Worm (Caenorhabditis elegans): ENCODE results near the gene R09E10.2.
A peak's percentile ranks its signal among the peaks of the same experiment; 100 is the strongest.

Gene R09E10.2

ce11 chrIV:10342361-10342706 is 24.2 kb upstream of the R09E10.2 start (continued):
- 0 out of 2 replicates have a peak, but pooled peaks have one; percentile 10 for TF ChIP-seq mab-9 (GFP tag; IDR thresholded peaks at IDR 0.05)
- TF ChIP-seq grh-1 (GFP tag; IDR thresholded peaks at IDR 0.05) = peak; percentile 31
- peak; percentile 78 for TF ChIP-seq pax-3 (tag; optimal IDR thresholded peaks at IDR 0.05)
- no peak for TF ChIP-seq unc-130 (tag; optimal IDR thresholded peaks at IDR 0.05)
- no peak for TF ChIP-seq nhr-28 (tag; optimal IDR thresholded peaks at IDR 0.05)
- no peak for TF ChIP-seq tlp-1 (tag; optimal IDR thresholded peaks at IDR 0.05)
- no peak for TF ChIP-seq unc-98 (GFP tag; IDR thresholded peaks at IDR 0.05)
- no peak for TF ChIP-seq vab-15 (tag; optimal IDR thresholded peaks at IDR 0.05)
- peak in 1 of 3 experiments; percentile 40 for TF ChIP-seq ceh-82 (tag; optimal IDR thresholded peaks at IDR 0.05)
- TF ChIP-seq lsy-2 (tag; optimal IDR thresholded peaks at IDR 0.05) = peak; percentile 25 to 61
- TF ChIP-seq nhr-71 (tag; optimal IDR thresholded peaks at IDR 0.05) = peak; percentile 85
- no peak for TF ChIP-seq fkh-4 (tag; optimal IDR thresholded peaks at IDR 0.05; ENCODE audit: borderline replicate concordance)
- peak; percentile 88 for TF ChIP-seq fkh-8 (tag; optimal IDR thresholded peaks at IDR 0.05)
- TF ChIP-seq fos-1 (tag; optimal IDR thresholded peaks at IDR 0.05) = peak; percentile 63
- TF ChIP-seq jun-1 (tag; optimal IDR thresholded peaks at IDR 0.05) = peak; percentile 87
- peak; percentile 71 for TF ChIP-seq rnt-1 (tag; optimal IDR thresholded peaks at IDR 0.05)
- TF ChIP-seq egl-27 (tag; optimal IDR thresholded peaks at IDR 0.05) = peak in 1 of 2 experiments; percentile 45
- no peak for TF ChIP-seq irx-1 (tag; optimal IDR thresholded peaks at IDR 0.05)
- TF ChIP-seq sptf-1 (tag; optimal IDR thresholded peaks at IDR 0.05) = no peak
- TF ChIP-seq snu-23 (GFP tag; optimal IDR thresholded peaks at IDR 0.05) = peak; percentile 47
- TF ChIP-seq unc-62 (GFP tag; optimal IDR thresholded peaks at IDR 0.05) = no peak
- peak; percentile 15 for TF ChIP-seq hpl-2 (GFP tag; optimal IDR thresholded peaks at IDR 0.05)
- peak; percentile 47 for TF ChIP-seq nhr-19 (GFP tag; conservative IDR thresholded peaks at IDR 0.05)
- peak; percentile 51 for TF ChIP-seq skn-1 (tag; optimal IDR thresholded peaks at IDR 0.05)
- peak; percentile 64 for TF ChIP-seq dsc-1 (tag; optimal IDR thresholded peaks at IDR 0.05)
- TF ChIP-seq blmp-1 (tag; optimal IDR thresholded peaks at IDR 0.05) = peak; percentile 98

ce11 chrIV:10341618-10342360 is 23.7 kb upstream of the R09E10.2 start:
- TF ChIP-seq mep-1 (tag; optimal IDR thresholded peaks at IDR 0.05) (peak; percentile 30), skn-1 (tag; optimal IDR thresholded peaks at IDR 0.05) (peak; percentile 4), nhr-28 (tag; optimal IDR thresholded peaks at IDR 0.05) (no peak), lin-35 (GFP tag; optimal IDR thresholded peaks at IDR 0.05) (no peak), hlh-17 (GFP tag; optimal IDR thresholded peaks at IDR 0.05; ENCODE audit: borderline replicate concordance) (no peak), elt-3 (tag; optimal IDR thresholded peaks at IDR 0.05) (no peak), rnt-1 (tag; optimal IDR thresholded peaks at IDR 0.05) (peak; percentile 72), sptf-1 (tag; optimal IDR thresholded peaks at IDR 0.05) (no peak), F16B12.6 (tag; optimal IDR thresholded peaks at IDR 0.05) (no peak), unc-86 (tag; optimal IDR thresholded peaks at IDR 0.05) (peak; percentile 62), nhr-19 (GFP tag; conservative IDR thresholded peaks at IDR 0.05) (peak; percentile 36; the same call in 1 of the 2 replicates), nhr-12 (tag; optimal IDR thresholded peaks at IDR 0.05) (no peak), dpl-1 (GFP tag; optimal IDR thresholded peaks at IDR 0.05) (no peak), unc-130 (tag; optimal IDR thresholded peaks at IDR 0.05) (peak; percentile 35), lsy-2 (tag; optimal IDR thresholded peaks at IDR 0.05) (peak in 1 of 2 experiments; percentile 21), ceh-8 (GFP tag; optimal IDR thresholded peaks at IDR 0.05) (no peak), lin-13 (GFP tag; optimal IDR thresholded peaks at IDR 0.05) (no peak), unc-62 (GFP tag; optimal IDR thresholded peaks at IDR 0.05) (no peak), lin-39 (tag; optimal IDR thresholded peaks at IDR 0.05) (peak; percentile 64), mdl-1 (tag; optimal IDR thresholded peaks at IDR 0.05) (peak in 1 of 2 experiments; percentile 18), ceh-82 (tag; optimal IDR thresholded peaks at IDR 0.05) (peak in 1 of 3 experiments; percentile 53), nhr-84 (tag; optimal IDR thresholded peaks at IDR 0.05) (no peak), nhr-71 (tag; optimal IDR thresholded peaks at IDR 0.05) (peak; percentile 49), fkh-10 (GFP tag; optimal IDR thresholded peaks at IDR 0.05) (peak; percentile 48), ceh-63 (GFP tag; optimal IDR thresholded peaks at IDR 0.05) (no peak), sup-37 (GFP tag; optimal IDR thresholded peaks at IDR 0.05) (no peak), tbx-2 (tag; optimal IDR thresholded peaks at IDR 0.05) (no peak), ama-1 (optimal IDR thresholded peaks at IDR 0.05) (no peak), lin-14 (GFP tag; optimal IDR thresholded peaks at IDR 0.05) (peak; percentile 9), snpc-4 (tag; optimal IDR thresholded peaks at IDR 0.05) (no peak), irx-1 (tag; optimal IDR thresholded peaks at IDR 0.05) (no peak), mab-9 (GFP tag; IDR thresholded peaks at IDR 0.05) (no peak), swsn-7 (tag; optimal IDR thresholded peaks at IDR 0.05) (no peak), efl-3 (GFP tag; optimal IDR thresholded peaks at IDR 0.05) (no peak), ets-5 (GFP tag; IDR thresholded peaks at IDR 0.05) (no peak)

Data from whole organism, L1 larva.